Fruit fly (Drosophila melanogaster) whole organism, adult: ENCODE measurements around the gene spas.

Experiments used
- CG11617 ChIP-seq: fragments of 200-800 bp; sonication (Bioruptor generic); optimal IDR thresholded peaks from 2 replicates; lab custom pipeline; 2017; ENCODE audit warnings: mild to moderate bottlenecking, missing biosample characterization, missing genetic modification reagents, missing genetic modification characterization
- CG12768 ChIP-seq: fragments of 200-800 bp; sonication (Bioruptor generic); optimal IDR thresholded peaks from 2 replicates; lab custom pipeline; 2017; ENCODE audit warnings: missing biosample characterization, missing genetic modification characterization, mild to moderate bottlenecking, moderate library complexity, missing genetic modification reagents
- CG33017 ChIP-seq: fragments of 200-800 bp; sonication (Bioruptor generic); optimal IDR thresholded peaks from 2 replicates; lab custom pipeline; 2018; ENCODE audit warnings: missing biosample characterization, mild to moderate bottlenecking, missing genetic modification characterization, moderate library complexity
- CG7045 ChIP-seq: fragments of 200-800 bp; sonication (Bioruptor generic); optimal IDR thresholded peaks from 2 replicates; lab custom pipeline; 2017; ENCODE audit warnings: missing biosample characterization, mild to moderate bottlenecking, missing genetic modification characterization
- Crg-1 ChIP-seq: fragments of 200-800 bp; sonication (Bioruptor generic); optimal IDR thresholded peaks from 2 replicates; lab custom pipeline; 2016; ENCODE audit warnings: missing biosample characterization, missing genetic modification characterization
- Mnt ChIP-seq: fragments of 200-800 bp; sonication (Bioruptor generic); optimal IDR thresholded peaks from 2 replicates; lab custom pipeline; 2016; ENCODE audit warnings: missing biosample characterization, mild to moderate bottlenecking, missing genetic modification characterization
- bab1 ChIP-seq: fragments of 200-800 bp; sonication (Bioruptor generic); optimal IDR thresholded peaks from 3 replicates; lab custom pipeline; 2019; ENCODE audit warnings: missing biosample characterization, mild to moderate bottlenecking, missing genetic modification characterization, moderate library complexity
- cic ChIP-seq: fragments of 200-800 bp; sonication (Bioruptor generic); optimal IDR thresholded peaks from 2 replicates; lab custom pipeline; 2017; ENCODE audit warnings: missing biosample characterization, mild to moderate bottlenecking, missing genetic modification characterization, moderate library complexity
- tj ChIP-seq: fragments of 200-800 bp; sonication (Bioruptor generic); optimal IDR thresholded peaks from 3 replicates; lab custom pipeline; 2017; ENCODE audit warnings: missing biosample characterization, mild to moderate bottlenecking, missing genetic modification characterization, moderate library complexity

DNA sequence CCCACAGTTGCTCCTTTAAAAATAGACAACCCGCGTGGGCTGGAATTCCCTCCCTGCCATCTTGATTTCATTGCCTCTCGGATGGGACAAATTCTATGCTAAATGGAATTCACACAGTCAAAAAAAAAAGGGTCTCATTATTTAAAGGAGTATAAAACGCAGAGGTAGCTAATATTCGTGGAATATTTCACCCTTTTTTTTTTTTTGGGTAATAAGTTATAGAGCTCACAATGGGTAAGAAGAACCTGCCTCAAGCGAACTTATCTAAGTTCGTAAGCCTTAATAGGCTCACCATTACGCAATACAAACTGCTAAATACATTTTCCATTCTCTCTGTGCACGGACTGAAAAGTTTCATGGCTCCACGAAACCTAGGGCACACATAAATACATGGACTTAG lies 35.7 kb downstream of the spas start:
- no peak for TF ChIP-seq CG7045 (GFP tag; lab: Kevin White, UChicago)
- no peak for TF ChIP-seq Mnt
- TF ChIP-seq cic (GFP tag; lab: Kevin White, UChicago) = no peak
- TF ChIP-seq tj (GFP tag; lab: Kevin White, UChicago) = no peak
- TF ChIP-seq CG33017 = no peak
- TF ChIP-seq CG12768 (GFP tag; lab: Kevin White, UChicago) = no peak
- no peak for TF ChIP-seq CG11617 (GFP tag; lab: Kevin White, UChicago)
- no peak for TF ChIP-seq bab1 (GFP tag; lab: Kevin White, UChicago)
- no peak for TF ChIP-seq Crg-1 (GFP tag; lab: Kevin White, UChicago)
